Worm (Caenorhabditis elegans) whole organism, early embryonic: ENCODE data around the gene clec-158.

ENCODE experiments used
- ama-1 ChIP-seq: fragments of 150-350 bp; optimal IDR thresholded peaks from 2 replicates; lab custom pipeline; 2014
- ceh-36 ChIP-seq: sonication (generic microtip); optimal IDR thresholded peaks from 2 replicates; lab custom pipeline; 2016; ENCODE audit warnings: missing genetic modification characterization, inconsistent platforms, missing compliant biosample characterization
- ets-7 ChIP-seq: sonication (generic microtip); optimal IDR thresholded peaks from 2 replicates; lab custom pipeline; 2016; ENCODE audit warnings: missing genotype, missing genetic modification characterization, missing compliant biosample characterization
- hmbx-1 ChIP-seq: sonication (generic microtip); optimal IDR thresholded peaks from 2 replicates; lab custom pipeline; 2016; ENCODE audit warnings: mild to moderate bottlenecking, missing genetic modification characterization, missing compliant biosample characterization
- hmg-4 ChIP-seq: fragments of 200-800 bp; sonication (Bioruptor generic); optimal IDR thresholded peaks from 2 replicates; lab custom pipeline; 2018; ENCODE audit warnings: mild to moderate bottlenecking, missing genetic modification characterization, missing compliant biosample characterization

DNA sequence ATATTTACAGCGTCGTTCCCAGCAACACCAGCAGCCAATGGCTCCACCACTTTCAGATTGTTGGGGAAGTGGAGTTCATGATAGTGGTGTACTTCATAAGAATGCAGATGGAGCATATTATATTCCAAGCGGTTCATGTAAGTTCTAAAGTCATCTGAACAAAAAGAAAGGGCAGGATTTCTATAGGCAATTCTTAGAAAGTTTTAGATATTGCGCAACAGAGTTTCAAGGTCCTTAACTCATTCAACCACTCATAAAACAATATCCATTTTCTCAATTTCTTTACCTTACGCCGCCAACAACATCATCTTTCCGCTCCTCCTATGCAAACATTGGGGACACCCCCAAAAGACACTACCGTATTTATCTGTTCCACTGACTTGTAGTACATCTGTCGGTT lies 28.1 kb downstream of the clec-158 start:
- TF ChIP-seq hmbx-1 (tag; lab: Kevin White, UChicago) (no peak), ceh-36 (no peak), hmg-4 (GFP tag; lab: Kevin White, UChicago) (no peak), ama-1 (lab: Kevin White, UChicago) (no peak), ets-7 (tag; lab: Kevin White, UChicago) (no peak)
